Fruit fly (Drosophila melanogaster): ENCODE measurements around the gene CG16711.

DNA sequence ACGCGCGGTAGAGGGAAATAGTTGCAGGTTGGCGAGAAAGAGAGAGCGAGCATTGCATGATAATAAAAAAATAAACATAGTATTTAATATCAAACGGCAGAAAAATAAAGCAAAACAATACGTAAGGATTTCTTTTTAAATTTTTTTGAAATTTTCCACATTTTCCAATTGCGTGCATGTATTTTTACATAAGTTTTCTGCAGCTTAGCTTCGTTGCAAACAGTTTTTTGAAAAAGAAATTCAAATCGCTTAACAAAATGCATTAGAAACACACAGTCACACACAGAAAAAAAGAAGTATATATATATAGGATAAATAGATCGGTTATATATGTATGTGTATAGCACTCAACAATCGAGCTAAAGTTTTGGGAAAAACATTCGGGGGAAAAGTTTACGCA is 15.5 kb upstream of the CG16711 start:
- TF ChIP-seq Dll (optimal IDR thresholded peaks at IDR 0.05): no peak
- TF ChIP-seq psq (optimal IDR thresholded peaks at IDR 0.05): no peak
- no peak for TF ChIP-seq EcR (GFP tag; optimal IDR thresholded peaks at IDR 0.05)
- no peak for TF ChIP-seq CG8478 (optimal IDR thresholded peaks at IDR 0.05)
- TF ChIP-seq usp (GFP tag; optimal IDR thresholded peaks at IDR 0.05): no peak
- TF ChIP-seq pan (optimal IDR thresholded peaks at IDR 0.05): no peak

All from whole organism.